Fruit fly (Drosophila melanogaster) whole organism, prepupa: ENCODE measurements around the gene CG12224.
A peak's percentile ranks its signal among the peaks of the same experiment; 100 is the strongest.

ENCODE experiments used
- Blimp-1 ChIP-seq: fragments of 200-800 bp; sonication (Bioruptor generic); optimal IDR thresholded peaks from 3 replicates; lab custom pipeline; 2017; ENCODE audit warnings: missing biosample characterization, missing genetic modification characterization, mild to moderate bottlenecking, moderate library complexity, missing genetic modification reagents
- CG11294 ChIP-seq: fragments of 200-800 bp; sonication (Bioruptor generic); IDR thresholded peaks from 2 replicates; pipeline ENCODE4 v1.3.6; 2022; ENCODE audit warnings: missing biosample characterization, missing genetic modification characterization
- CG11762 ChIP-seq: fragments of 200-800 bp; sonication (Bioruptor generic); optimal IDR thresholded peaks from 3 replicates; lab custom pipeline; 2016; ENCODE audit warnings: missing biosample characterization, missing genetic modification characterization; ENCODE audit not compliant: insufficient read depth
- CG15336 ChIP-seq: fragments of 200-800 bp; sonication (Bioruptor generic); IDR thresholded peaks from 2 replicates; pipeline ENCODE4 v1.3.6; 2022; ENCODE audit warnings: missing biosample characterization, missing genetic modification characterization
- CG1621 ChIP-seq: fragments of 200-800 bp; sonication (Bioruptor generic); optimal IDR thresholded peaks from 3 replicates; lab custom pipeline; 2018; ENCODE audit warnings: missing biosample characterization, mild to moderate bottlenecking, missing genetic modification characterization
- CG16779 ChIP-seq: fragments of 200-800 bp; sonication (Bioruptor generic); optimal IDR thresholded peaks from 3 replicates; lab custom pipeline; 2017; ENCODE audit warnings: missing biosample characterization, mild to moderate bottlenecking, missing genetic modification characterization
- CG31627 ChIP-seq: fragments of 200-800 bp; sonication (Bioruptor generic); optimal IDR thresholded peaks from 3 replicates; lab custom pipeline; 2016; ENCODE audit warnings: missing biosample characterization, missing genetic modification characterization
- CG34406 ChIP-seq: fragments of 200-800 bp; sonication (Bioruptor generic); optimal IDR thresholded peaks from 3 replicates; lab custom pipeline; 2016; ENCODE audit warnings: missing biosample characterization, missing genetic modification characterization
- CG3919 ChIP-seq: fragments of 200-800 bp; sonication (Bioruptor generic); optimal IDR thresholded peaks from 3 replicates; lab custom pipeline; 2016; ENCODE audit warnings: missing biosample characterization, missing genetic modification characterization
- CG6276 ChIP-seq: fragments of 200-800 bp; sonication (Bioruptor generic); optimal IDR thresholded peaks from 2 replicates; lab custom pipeline; 2017; ENCODE audit warnings: missing biosample characterization, mild to moderate bottlenecking, missing genetic modification characterization
- CG6792 ChIP-seq: fragments of 200-800 bp; sonication (Bioruptor generic); optimal IDR thresholded peaks from 3 replicates; lab custom pipeline; 2016; ENCODE audit warnings: missing biosample characterization, missing genetic modification characterization
- CG6854 ChIP-seq: fragments of 200-800 bp; sonication (Bioruptor generic); optimal IDR thresholded peaks from 2 replicates; lab custom pipeline; 2017; ENCODE audit warnings: missing biosample characterization, mild to moderate bottlenecking, missing genetic modification characterization
- CG7368 ChIP-seq: fragments of 200-800 bp; sonication (Bioruptor generic); optimal IDR thresholded peaks from 3 replicates; lab custom pipeline; 2016; ENCODE audit warnings: missing biosample characterization, missing genetic modification characterization
- CG9139 ChIP-seq: fragments of 200-800 bp; sonication (Bioruptor generic); optimal IDR thresholded peaks from 3 replicates; lab custom pipeline; 2017; ENCODE audit warnings: missing biosample characterization, mild to moderate bottlenecking, missing genetic modification characterization
- Eip93F ChIP-seq: fragments of 200-800 bp; sonication (Bioruptor generic); optimal IDR thresholded peaks from 2 replicates; lab custom pipeline; 2016; ENCODE audit warnings: missing biosample characterization, mild to moderate bottlenecking, missing genetic modification characterization
- Hr39 ChIP-seq: fragments of 200-800 bp; sonication (Bioruptor generic); optimal IDR thresholded peaks from 2 replicates; lab custom pipeline; 2016; ENCODE audit warnings: missing biosample characterization, missing genetic modification characterization
- Hr4 ChIP-seq: fragments of 200-800 bp; sonication (Bioruptor generic); optimal IDR thresholded peaks from 3 replicates; lab custom pipeline; 2016; ENCODE audit warnings: missing biosample characterization, missing genetic modification characterization
- Met ChIP-seq: fragments of 200-800 bp; sonication (Bioruptor generic); optimal IDR thresholded peaks from 3 replicates; lab custom pipeline; 2016; ENCODE audit warnings: missing biosample characterization, missing genetic modification characterization
- acj6 ChIP-seq: fragments of 200-800 bp; sonication (Bioruptor generic); optimal IDR thresholded peaks from 3 replicates; lab custom pipeline; 2016; ENCODE audit warnings: missing biosample characterization, missing genetic modification characterization
- eg ChIP-seq: fragments of 200-800 bp; sonication (Bioruptor generic); IDR thresholded peaks from 3 replicates; pipeline ENCODE4 v1.3.6; 2022; ENCODE audit warnings: missing biosample characterization, missing genetic modification characterization
- lz ChIP-seq: fragments of 200-800 bp; sonication (Bioruptor generic); optimal IDR thresholded peaks from 3 replicates; lab custom pipeline; 2016; ENCODE audit warnings: missing biosample characterization, missing genetic modification characterization
- net ChIP-seq: fragments of 200-800 bp; sonication (Bioruptor generic); optimal IDR thresholded peaks from 3 replicates; lab custom pipeline; 2016; ENCODE audit warnings: missing biosample characterization, missing genetic modification characterization
- salr ChIP-seq, 2 experiments: fragments of 200-800 bp; sonication (Bioruptor generic); optimal IDR thresholded peaks; 3 replicates each; lab custom pipeline; 2016 to 2018; ENCODE audit warnings: missing biosample characterization in 2 of 2, missing genetic modification characterization in 2 of 2, mild to moderate bottlenecking in 1 of 2

CG12224 gene

dm6 chr3R:11937427-11938114, 44.3 kb downstream of the CG12224 start (continued):
- TF ChIP-seq CG15336 (peak; percentile 57), CG1621 (tag; lab: Kevin White, UChicago) (no peak), salr (GFP tag; optimal IDR thresholded peaks at IDR 0.05; lab: Kevin White, UChicago) (peak in 1 of 2 experiments; percentile 34), CG31627 (GFP tag; lab: Kevin White, UChicago) (peak; percentile 34), CG6276 (peak; percentile 66), acj6 (GFP tag; lab: Kevin White, UChicago) (peak; percentile 42), Hr4 (GFP tag; lab: Kevin White, UChicago) (peak; percentile 50), Met (GFP tag; lab: Kevin White, UChicago) (peak; percentile 65), CG11762 (GFP tag; lab: Kevin White, UChicago) (peak; percentile 37), CG11294 (peak; percentile 35; the same call in 1 of the 2 replicates), CG34406 (GFP tag; lab: Kevin White, UChicago) (peak; percentile 32), eg (peak; percentile 79), CG3919 (GFP tag; lab: Kevin White, UChicago) (peak; percentile 70), Blimp-1 (GFP tag; lab: Kevin White, UChicago) (no peak), CG16779 (tag; lab: Kevin White, UChicago) (no peak), CG7368 (GFP tag; lab: Kevin White, UChicago) (peak; percentile 40), lz (GFP tag; lab: Kevin White, UChicago) (peak; percentile 48), CG6854 (GFP tag; lab: Kevin White, UChicago) (peak; percentile 65)

DNA sequence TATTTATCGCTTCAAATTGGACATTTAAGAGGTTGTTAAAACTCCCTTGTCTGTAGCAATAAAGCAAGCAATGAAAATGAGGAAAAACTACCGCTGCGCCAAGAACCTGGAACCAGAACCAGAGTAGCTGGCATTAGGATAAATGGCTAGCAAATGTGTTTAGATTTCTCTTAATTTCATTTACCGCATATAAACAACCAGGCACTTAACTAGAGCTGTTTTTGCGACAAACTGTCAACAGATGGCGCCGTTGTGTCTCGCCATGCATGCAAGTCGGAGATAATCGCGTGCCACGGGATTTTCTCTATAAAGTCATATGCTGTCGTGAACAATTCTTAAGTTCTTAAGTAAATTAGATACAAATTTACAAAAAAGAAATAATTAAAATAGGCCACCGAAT, 48.0 kb downstream of the CG12224 start:
- TF ChIP-seq net (GFP tag; lab: Kevin White, UChicago) (peak; percentile 12), Hr39 (GFP tag; lab: Kevin White, UChicago) (no peak)
- TF ChIP-seq, all 60 proteins: peak for 1

- no peak for TF ChIP-seq CG15336
- no peak for TF ChIP-seq CG6792 (GFP tag; lab: Kevin White, UChicago)
- no peak for TF ChIP-seq eg
- TF ChIP-seq CG9139 (GFP tag; lab: Kevin White, UChicago) = no peak
- no peak for TF ChIP-seq Eip93F
- TF ChIP-seq, all 60 proteins: peak for 0
Observed at dm6 chr3R:11930962-11931361, 50.9 kb downstream of the CG12224 start, which contains the start of gene CG14731. TSS of gene CG14731 (plus strand) at chr3R:11931262.
